Worm (Caenorhabditis elegans): Measurements from ENCODE around the gene F47G3.3.
A peak's percentile ranks its signal among the peaks of the same experiment; 100 is the strongest.

Gene F47G3.3

ce11 chrX:2375300-2376035 is at the start of gene F47G3.3:
Gene F47G3.3, plus strand, starts transcription at chrX:2375985.
- TF ChIP-seq nhr-12 (tag; optimal IDR thresholded peaks at IDR 0.05) (no peak), unc-39 (tag; optimal IDR thresholded peaks at IDR 0.05) (no peak), blmp-1 (tag; optimal IDR thresholded peaks at IDR 0.05) (no peak), drap-1 (GFP tag; optimal IDR thresholded peaks at IDR 0.05) (no peak), mab-5 (tag; optimal IDR thresholded peaks at IDR 0.05) (no peak), sptf-1 (tag; optimal IDR thresholded peaks at IDR 0.05) (no peak), ces-1 (GFP tag; optimal IDR thresholded peaks at IDR 0.05) (no peak), unc-120 (tag; optimal IDR thresholded peaks at IDR 0.05; ENCODE audit: poor library complexity, severe bottlenecking) (no peak), nhr-2 (tag; optimal IDR thresholded peaks at IDR 0.05) (no peak), lsy-2 (tag; optimal IDR thresholded peaks at IDR 0.05) (no peak), ceh-39 (tag; optimal IDR thresholded peaks at IDR 0.05) (no peak), nhr-237 (tag; optimal IDR thresholded peaks at IDR 0.05) (no peak), sem-2 (GFP tag; optimal IDR thresholded peaks at IDR 0.05) (no peak)

- no peak for TF ChIP-seq pha-4 (tag; optimal IDR thresholded peaks at IDR 0.05)
- no peak for TF ChIP-seq lsy-2 (tag; optimal IDR thresholded peaks at IDR 0.05)
- peak; percentile 4 for TF ChIP-seq M03D4.4 (tag; optimal IDR thresholded peaks at IDR 0.05)
- no peak for TF ChIP-seq unc-39 (tag; optimal IDR thresholded peaks at IDR 0.05)
- TF ChIP-seq ceh-39 (tag; optimal IDR thresholded peaks at IDR 0.05), result peak; percentile 30
- no peak for TF ChIP-seq tbx-8 (GFP tag; optimal IDR thresholded peaks at IDR 0.05)
- no peak for TF ChIP-seq sptf-1 (tag; optimal IDR thresholded peaks at IDR 0.05)
- TF ChIP-seq nhr-12 (tag; optimal IDR thresholded peaks at IDR 0.05), result no peak
- TF ChIP-seq elt-1 (tag; optimal IDR thresholded peaks at IDR 0.05; ENCODE audit: borderline replicate concordance, insufficient read depth), result no peak
- no peak for TF ChIP-seq ceh-43 (GFP tag; optimal IDR thresholded peaks at IDR 0.05)
These were observed 46.9 kb upstream of the F47G3.3 start for ce11 chrX:2328873-2329272.

ce11 chrX:2330494-2330893 is 45.3 kb upstream of the F47G3.3 start:
- TF ChIP-seq unc-62 (GFP tag; optimal IDR thresholded peaks at IDR 0.05) (peak; percentile 50), ham-2 (GFP tag; optimal IDR thresholded peaks at IDR 0.05) (peak; percentile 63), nhr-237 (tag; optimal IDR thresholded peaks at IDR 0.05) (no peak), nhr-2 (tag; optimal IDR thresholded peaks at IDR 0.05) (peak; percentile 15)

- TF ChIP-seq mab-5 (tag; optimal IDR thresholded peaks at IDR 0.05) (no peak), sem-2 (GFP tag; optimal IDR thresholded peaks at IDR 0.05) (no peak), ceh-43 (GFP tag; optimal IDR thresholded peaks at IDR 0.05) (no peak), blmp-1 (tag; optimal IDR thresholded peaks at IDR 0.05) (no peak), mep-1 (tag; optimal IDR thresholded peaks at IDR 0.05) (no peak), nhr-76 (tag; optimal IDR thresholded peaks at IDR 0.05) (no peak), ztf-11 (tag; optimal IDR thresholded peaks at IDR 0.05) (no peak)
These were observed 40.4 kb upstream of the F47G3.3 start, which contains the start of gene T01B6.1 for ce11 chrX:2335384-2335783. Gene T01B6.1, plus strand, starts transcription at chrX:2335684.

ce11 chrX:2338210-2338609 is 37.6 kb upstream of the F47G3.3 start, which contains the start of gene nlp-45:
Gene nlp-45, minus strand, starts transcription at chrX:2338310.
- TF ChIP-seq elt-3 (tag; optimal IDR thresholded peaks at IDR 0.05) (no peak), mls-2 (tag; optimal IDR thresholded peaks at IDR 0.05) (no peak), ham-2 (GFP tag; optimal IDR thresholded peaks at IDR 0.05) (no peak), unc-62 (GFP tag; optimal IDR thresholded peaks at IDR 0.05) (no peak), blmp-1 (tag; optimal IDR thresholded peaks at IDR 0.05) (no peak), elt-1 (tag; optimal IDR thresholded peaks at IDR 0.05; ENCODE audit: borderline replicate concordance, insufficient read depth) (no peak), bed-3 (GFP tag; optimal IDR thresholded peaks at IDR 0.05) (no peak), tbx-8 (GFP tag; optimal IDR thresholded peaks at IDR 0.05) (no peak), lin-13 (tag; optimal IDR thresholded peaks at IDR 0.05) (no peak), M03D4.4 (tag; optimal IDR thresholded peaks at IDR 0.05) (no peak)

- no peak for TF ChIP-seq unc-39 (tag; optimal IDR thresholded peaks at IDR 0.05)
- TF ChIP-seq ceh-43 (GFP tag; optimal IDR thresholded peaks at IDR 0.05), result no peak
- TF ChIP-seq tbx-8 (GFP tag; optimal IDR thresholded peaks at IDR 0.05), result no peak
- TF ChIP-seq zip-8 (tag; optimal IDR thresholded peaks at IDR 0.05), result no peak
- no peak for TF ChIP-seq nhr-12 (tag; optimal IDR thresholded peaks at IDR 0.05)
- TF ChIP-seq hlh-1 (tag; optimal IDR thresholded peaks at IDR 0.05), result no peak
- TF ChIP-seq unc-120 (tag; optimal IDR thresholded peaks at IDR 0.05; ENCODE audit: poor library complexity, severe bottlenecking), result no peak
- no peak for TF ChIP-seq mls-2 (tag; optimal IDR thresholded peaks at IDR 0.05)
- no peak for TF ChIP-seq ceh-83 (GFP tag; optimal IDR thresholded peaks at IDR 0.05)
- no peak for TF ChIP-seq sem-2 (GFP tag; optimal IDR thresholded peaks at IDR 0.05)
- TF ChIP-seq nhr-28 (tag; optimal IDR thresholded peaks at IDR 0.05), result no peak
- no peak for TF ChIP-seq ham-2 (GFP tag; optimal IDR thresholded peaks at IDR 0.05)
- TF ChIP-seq ces-1 (GFP tag; optimal IDR thresholded peaks at IDR 0.05), result no peak
- no peak for TF ChIP-seq lin-13 (tag; optimal IDR thresholded peaks at IDR 0.05)
- no peak for TF ChIP-seq sptf-1 (tag; optimal IDR thresholded peaks at IDR 0.05)
- no peak for TF ChIP-seq blmp-1 (tag; optimal IDR thresholded peaks at IDR 0.05)
- TF ChIP-seq mab-5 (tag; optimal IDR thresholded peaks at IDR 0.05), result no peak
- TF ChIP-seq elt-1 (tag; optimal IDR thresholded peaks at IDR 0.05; ENCODE audit: borderline replicate concordance, insufficient read depth), result no peak
- no peak for TF ChIP-seq drap-1 (GFP tag; optimal IDR thresholded peaks at IDR 0.05)
- no peak for TF ChIP-seq nhr-2 (tag; optimal IDR thresholded peaks at IDR 0.05)
These were observed 33.8 kb upstream of the F47G3.3 start, which contains the start of gene nlp-22 for ce11 chrX:2341989-2342388. Gene nlp-22, minus strand, starts transcription at chrX:2342089.
